Fruit fly (Drosophila melanogaster) whole organism: ENCODE results near the gene orb.

Experiments used
- CG8478 ChIP-seq: fragments of >200 bp; optimal IDR thresholded peaks from 2 replicates; lab custom pipeline; 2018; ENCODE audit warnings: inconsistent platforms
- Dll ChIP-seq: fragments of >200 bp; optimal IDR thresholded peaks from 2 replicates; lab custom pipeline; 2017
- EcR ChIP-seq, 2 experiments: fragments of >200 bp; optimal IDR thresholded peaks; 2 replicates each; lab custom pipeline; 2017; ENCODE audit warnings: missing biosample characterization in 2 of 2, missing genetic modification characterization in 2 of 2, missing genetic modification reagents in 2 of 2
- pan ChIP-seq: fragments of >200 bp; optimal IDR thresholded peaks from 2 replicates; lab custom pipeline; 2017
- psq ChIP-seq: fragments of >200 bp; optimal IDR thresholded peaks from 2 replicates; lab custom pipeline; 2017
- usp ChIP-seq: fragments of >200 bp; optimal IDR thresholded peaks from 2 replicates; lab custom pipeline; 2017; ENCODE audit warnings: missing biosample characterization, missing genetic modification characterization, mixed read lengths

DNA sequence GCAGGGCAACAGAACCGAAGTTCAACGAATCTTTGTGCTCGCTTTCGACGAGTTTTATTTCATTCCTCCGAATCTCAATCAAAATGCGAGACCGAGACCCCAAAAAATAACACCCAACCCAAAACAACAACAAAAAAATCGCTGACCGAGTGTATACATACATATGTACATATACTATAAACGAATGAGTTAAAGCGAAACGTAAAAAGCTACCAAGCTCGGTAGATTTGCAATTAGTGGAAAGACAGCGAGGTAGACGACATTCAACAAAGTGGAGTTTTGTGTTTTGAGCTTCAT lies 65.3 kb downstream of the orb start:
- TF ChIP-seq usp (GFP tag; lab: Kevin White, UChicago) = no peak
- no peak for TF ChIP-seq pan
- TF ChIP-seq Dll (lab: Kevin White, UChicago) = no peak
- no peak for TF ChIP-seq CG8478 (lab: Kevin White, UChicago)
- no peak for TF ChIP-seq psq
- no peak for TF ChIP-seq EcR (GFP tag; optimal IDR thresholded peaks at IDR 0.05; lab: Kevin White, UChicago)
